Worm (Caenorhabditis elegans) whole organism, mixed stage, embryonic: ENCODE results near the gene ugt-62.

ENCODE experiments used
- ceh-43 ChIP-seq: fragments of 200-800 bp; sonication (Bioruptor generic); optimal IDR thresholded peaks from 2 replicates; lab custom pipeline; 2018; ENCODE audit warnings: mild to moderate bottlenecking, missing genetic modification characterization, moderate library complexity, missing compliant biosample characterization
- elt-1 ChIP-seq: sonication (generic microtip); optimal IDR thresholded peaks from 2 replicates; lab custom pipeline; 2017; ENCODE audit warnings: missing genetic modification characterization, mild to moderate bottlenecking, missing compliant biosample characterization, antibody characterized with exemption, moderate library complexity, borderline replicate concordance; ENCODE audit not compliant: insufficient read depth
- lin-13 ChIP-seq: fragments of 150-350 bp; optimal IDR thresholded peaks from 2 replicates; lab custom pipeline; 2014; ENCODE audit warnings: missing biosample characterization, missing genetic modification characterization
- lsy-2 ChIP-seq: fragments of 150-350 bp; optimal IDR thresholded peaks from 2 replicates; lab custom pipeline; 2014; ENCODE audit warnings: missing biosample characterization, missing genetic modification characterization
- nhr-12 ChIP-seq: fragments of 150-350 bp; optimal IDR thresholded peaks from 2 replicates; lab custom pipeline; 2014; ENCODE audit warnings: missing biosample characterization, missing genetic modification characterization
- nhr-237 ChIP-seq: fragments of 150-350 bp; optimal IDR thresholded peaks from 2 replicates; lab custom pipeline; 2014; ENCODE audit warnings: missing biosample characterization, missing genetic modification characterization
- nhr-76 ChIP-seq: sonication (generic microtip); optimal IDR thresholded peaks from 2 replicates; lab custom pipeline; 2017; ENCODE audit warnings: missing biosample characterization, missing genetic modification characterization
- snpc-4 ChIP-seq: fragments of 150-350 bp; optimal IDR thresholded peaks from 2 replicates; lab custom pipeline; 2014; ENCODE audit warnings: missing biosample characterization, missing genetic modification characterization
- unc-39 ChIP-seq: fragments of 150-350 bp; optimal IDR thresholded peaks from 2 replicates; lab custom pipeline; 2014; ENCODE audit warnings: missing biosample characterization, missing genetic modification characterization
- ztf-11 ChIP-seq: fragments of 150-350 bp; optimal IDR thresholded peaks from 2 replicates; lab custom pipeline; 2014; ENCODE audit warnings: missing biosample characterization, missing genetic modification characterization

DNA sequence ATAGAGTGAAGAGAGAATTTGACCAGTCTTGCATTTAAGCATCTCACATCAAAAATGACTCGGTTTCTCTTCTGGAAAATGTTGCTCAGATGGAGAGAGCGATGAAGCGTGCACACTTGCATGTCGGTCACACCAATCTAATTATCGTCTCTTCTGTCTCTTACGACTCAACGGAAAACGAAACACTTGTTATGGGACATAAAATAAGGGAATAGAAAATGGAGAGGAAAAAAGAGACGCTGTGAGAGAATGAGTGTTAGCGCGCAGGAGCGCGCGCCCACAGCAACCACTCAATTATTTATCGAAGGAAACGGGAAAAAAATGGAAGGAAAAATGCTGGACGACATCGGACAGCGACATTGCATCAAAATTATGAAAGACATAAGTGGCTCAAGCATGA is 34.7 kb downstream of the ugt-62 start:
- TF ChIP-seq ztf-11 (tag; lab: Kevin White, UChicago) (no peak), nhr-12 (no peak), unc-39 (tag; lab: Kevin White, UChicago) (no peak), nhr-237 (tag; lab: Kevin White, UChicago) (no peak), lsy-2 (tag; lab: Kevin White, UChicago) (no peak), lin-13 (tag; lab: Kevin White, UChicago) (no peak), ceh-43 (GFP tag; lab: Kevin White, UChicago) (no peak), nhr-76 (tag; lab: Kevin White, UChicago) (no peak), elt-1 (tag; lab: Kevin White, UChicago) (no peak), snpc-4 (tag; lab: Kevin White, UChicago) (no peak)
